Fruit fly (Drosophila melanogaster) whole organism, prepupa: Measurements from ENCODE around the gene CG4174.

Source experiments
- CG10631 ChIP-seq: fragments of 200-800 bp; sonication (Bioruptor generic); optimal IDR thresholded peaks from 2 replicates; lab custom pipeline; 2016; ENCODE audit warnings: missing biosample characterization, missing genetic modification characterization
- CG11762 ChIP-seq: fragments of 200-800 bp; sonication (Bioruptor generic); optimal IDR thresholded peaks from 3 replicates; lab custom pipeline; 2016; ENCODE audit warnings: missing biosample characterization, missing genetic modification characterization; ENCODE audit not compliant: insufficient read depth
- CG16779 ChIP-seq: fragments of 200-800 bp; sonication (Bioruptor generic); optimal IDR thresholded peaks from 3 replicates; lab custom pipeline; 2017; ENCODE audit warnings: missing biosample characterization, mild to moderate bottlenecking, missing genetic modification characterization
- CG31627 ChIP-seq: fragments of 200-800 bp; sonication (Bioruptor generic); optimal IDR thresholded peaks from 3 replicates; lab custom pipeline; 2016; ENCODE audit warnings: missing biosample characterization, missing genetic modification characterization
- CG6163 ChIP-seq: fragments of 200-800 bp; sonication (Bioruptor generic); IDR thresholded peaks from 3 replicates; pipeline ENCODE4 v1.3.6; 2022; ENCODE audit warnings: missing biosample characterization, missing genetic modification characterization
- CG6276 ChIP-seq: fragments of 200-800 bp; sonication (Bioruptor generic); optimal IDR thresholded peaks from 2 replicates; lab custom pipeline; 2017; ENCODE audit warnings: missing biosample characterization, mild to moderate bottlenecking, missing genetic modification characterization
- Sox15 ChIP-seq: fragments of 200-800 bp; sonication (Bioruptor generic); optimal IDR thresholded peaks from 3 replicates; lab custom pipeline; 2016; ENCODE audit warnings: missing biosample characterization, missing genetic modification characterization
- dac ChIP-seq: fragments of 200-800 bp; sonication (Bioruptor generic); optimal IDR thresholded peaks from 2 replicates; lab custom pipeline; 2017; ENCODE audit warnings: missing biosample characterization, mild to moderate bottlenecking, missing genetic modification characterization
- eg ChIP-seq: fragments of 200-800 bp; sonication (Bioruptor generic); IDR thresholded peaks from 3 replicates; pipeline ENCODE4 v1.3.6; 2022; ENCODE audit warnings: missing biosample characterization, missing genetic modification characterization
- esn ChIP-seq: fragments of 200-800 bp; sonication (Bioruptor generic); optimal IDR thresholded peaks from 2 replicates; lab custom pipeline; 2016; ENCODE audit warnings: missing biosample characterization, mild to moderate bottlenecking, missing genetic modification characterization, moderate library complexity

DNA sequence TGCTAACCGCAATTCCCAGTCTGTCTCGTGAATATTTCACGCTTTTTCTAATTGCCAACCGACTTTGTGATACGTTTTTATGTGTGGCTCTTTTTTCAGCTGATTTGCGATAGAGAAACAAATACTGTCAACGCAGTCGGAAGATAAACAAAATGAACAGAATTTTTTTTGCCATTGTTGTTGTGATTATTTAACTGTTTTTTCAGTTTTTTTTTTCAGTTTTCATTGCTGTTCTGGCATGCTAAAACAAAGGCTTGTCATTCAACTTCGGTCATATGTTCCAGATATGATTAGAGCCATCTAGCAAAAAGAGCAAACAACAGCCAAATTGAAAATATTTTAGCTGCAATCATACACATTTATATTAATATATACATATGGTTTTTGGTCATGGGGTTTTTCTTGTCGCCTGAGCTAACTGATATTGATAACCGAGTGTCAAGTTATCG, 14.5 kb upstream of the CG4174 start:
- TF ChIP-seq CG16779, result no peak
- TF ChIP-seq CG6163 (GFP tag; lab: Robert Waterston, UW), result no peak
- no peak for TF ChIP-seq Sox15 (GFP tag; lab: Kevin White, UChicago)
- no peak for TF ChIP-seq CG11762 (GFP tag; lab: Kevin White, UChicago)
- TF ChIP-seq dac (GFP tag; lab: Kevin White, UChicago), result no peak
- no peak for TF ChIP-seq CG31627 (GFP tag; lab: Kevin White, UChicago)
- no peak for TF ChIP-seq CG6276 (GFP tag; lab: Kevin White, UChicago)
- no peak for TF ChIP-seq esn (GFP tag; lab: Kevin White, UChicago)
- TF ChIP-seq eg (GFP tag; lab: Robert Waterston, UW), result no peak
- TF ChIP-seq CG10631 (GFP tag; lab: Kevin White, UChicago), result no peak
